Worm (Caenorhabditis elegans) whole organism, L4/young adult: Measurements from ENCODE around the gene cox-10.

Source experiments
- W03F9.2 ChIP-seq: fragments of 150-350 bp; optimal IDR thresholded peaks from 2 replicates; lab custom pipeline; 2014; ENCODE audit warnings: missing biosample characterization, missing genetic modification characterization
- dao-5 ChIP-seq: sonication (generic microtip); optimal IDR thresholded peaks from 2 replicates; lab custom pipeline; 2016; ENCODE audit warnings: missing genotype, missing genetic modification characterization, moderate library complexity, missing compliant biosample characterization
- him-1 ChIP-seq: sonication (generic microtip); optimal IDR thresholded peaks from 2 replicates; lab custom pipeline; 2016; ENCODE audit warnings: missing genotype, missing genetic modification reagents, missing genetic modification characterization, missing compliant biosample characterization

ce11 chrII:12634749-12635318 lies 44.9 kb upstream of the cox-10 start, which contains the start of gene Y38E10A.17:
- TF ChIP-seq W03F9.2 (tag; lab: Kevin White, UChicago) (no peak), dao-5 (tag; lab: Kevin White, UChicago) (no peak), him-1 (tag; lab: Kevin White, UChicago) (no peak)
